Fruit fly (Drosophila melanogaster) whole organism, prepupa: ENCODE data around the gene aub.

ENCODE experiments used
- Blimp-1 ChIP-seq: fragments of 200-800 bp; sonication (Bioruptor generic); optimal IDR thresholded peaks from 3 replicates; lab custom pipeline; 2017; ENCODE audit warnings: missing biosample characterization, missing genetic modification characterization, mild to moderate bottlenecking, moderate library complexity, missing genetic modification reagents
- CG10631 ChIP-seq: fragments of 200-800 bp; sonication (Bioruptor generic); optimal IDR thresholded peaks from 2 replicates; lab custom pipeline; 2016; ENCODE audit warnings: missing biosample characterization, missing genetic modification characterization
- CG10669 ChIP-seq: fragments of 200-800 bp; sonication (Bioruptor generic); optimal IDR thresholded peaks from 3 replicates; lab custom pipeline; 2018; ENCODE audit warnings: missing biosample characterization, mild to moderate bottlenecking, missing genetic modification characterization, moderate library complexity
- CG11294 ChIP-seq: fragments of 200-800 bp; sonication (Bioruptor generic); IDR thresholded peaks from 2 replicates; pipeline ENCODE4 v1.3.6; 2022; ENCODE audit warnings: missing biosample characterization, missing genetic modification characterization
- CG11902 ChIP-seq: fragments of 200-800 bp; sonication (Bioruptor generic); optimal IDR thresholded peaks from 3 replicates; lab custom pipeline; 2016; ENCODE audit warnings: missing biosample characterization, missing genetic modification characterization
- CG15336 ChIP-seq: fragments of 200-800 bp; sonication (Bioruptor generic); IDR thresholded peaks from 2 replicates; pipeline ENCODE4 v1.3.6; 2022; ENCODE audit warnings: missing biosample characterization, missing genetic modification characterization
- CG1621 ChIP-seq: fragments of 200-800 bp; sonication (Bioruptor generic); optimal IDR thresholded peaks from 3 replicates; lab custom pipeline; 2018; ENCODE audit warnings: missing biosample characterization, mild to moderate bottlenecking, missing genetic modification characterization
- CG16779 ChIP-seq: fragments of 200-800 bp; sonication (Bioruptor generic); optimal IDR thresholded peaks from 3 replicates; lab custom pipeline; 2017; ENCODE audit warnings: missing biosample characterization, mild to moderate bottlenecking, missing genetic modification characterization
- CG3032 ChIP-seq: fragments of 200-800 bp; optimal IDR thresholded peaks from 2 replicates; lab custom pipeline; 2019; ENCODE audit warnings: missing biosample characterization, mild to moderate bottlenecking, missing genetic modification characterization, moderate library complexity
- CG31627 ChIP-seq: fragments of 200-800 bp; sonication (Bioruptor generic); optimal IDR thresholded peaks from 3 replicates; lab custom pipeline; 2016; ENCODE audit warnings: missing biosample characterization, missing genetic modification characterization
- CG32006 ChIP-seq: fragments of 200-800 bp; sonication (Bioruptor generic); optimal IDR thresholded peaks from 3 replicates; lab custom pipeline; 2017; ENCODE audit warnings: missing biosample characterization, mild to moderate bottlenecking, missing genetic modification characterization
- CG34406 ChIP-seq: fragments of 200-800 bp; sonication (Bioruptor generic); optimal IDR thresholded peaks from 3 replicates; lab custom pipeline; 2016; ENCODE audit warnings: missing biosample characterization, missing genetic modification characterization
- CG3919 ChIP-seq: fragments of 200-800 bp; sonication (Bioruptor generic); optimal IDR thresholded peaks from 3 replicates; lab custom pipeline; 2016; ENCODE audit warnings: missing biosample characterization, missing genetic modification characterization
- CG6276 ChIP-seq: fragments of 200-800 bp; sonication (Bioruptor generic); optimal IDR thresholded peaks from 2 replicates; lab custom pipeline; 2017; ENCODE audit warnings: missing biosample characterization, mild to moderate bottlenecking, missing genetic modification characterization
- CG6792 ChIP-seq: fragments of 200-800 bp; sonication (Bioruptor generic); optimal IDR thresholded peaks from 3 replicates; lab custom pipeline; 2016; ENCODE audit warnings: missing biosample characterization, missing genetic modification characterization
- CG6808 ChIP-seq: fragments of 200-800 bp; sonication (Bioruptor generic); optimal IDR thresholded peaks from 3 replicates; lab custom pipeline; 2017; ENCODE audit warnings: missing biosample characterization, missing genetic modification characterization, mild to moderate bottlenecking, moderate library complexity, missing genetic modification reagents
- CG6854 ChIP-seq: fragments of 200-800 bp; sonication (Bioruptor generic); optimal IDR thresholded peaks from 2 replicates; lab custom pipeline; 2017; ENCODE audit warnings: missing biosample characterization, mild to moderate bottlenecking, missing genetic modification characterization
- CG7368 ChIP-seq: fragments of 200-800 bp; sonication (Bioruptor generic); optimal IDR thresholded peaks from 3 replicates; lab custom pipeline; 2016; ENCODE audit warnings: missing biosample characterization, missing genetic modification characterization
- CG8119 ChIP-seq: fragments of 200-800 bp; sonication (Bioruptor generic); IDR thresholded peaks from 3 replicates; pipeline ENCODE4 v1.3.6; 2022; ENCODE audit warnings: missing biosample characterization, missing genetic modification characterization
- CG8632 ChIP-seq: fragments of 200-800 bp; sonication (Bioruptor generic); optimal IDR thresholded peaks from 3 replicates; lab custom pipeline; 2016; ENCODE audit warnings: missing biosample characterization, missing genetic modification characterization
- CG9139 ChIP-seq: fragments of 200-800 bp; sonication (Bioruptor generic); optimal IDR thresholded peaks from 3 replicates; lab custom pipeline; 2017; ENCODE audit warnings: missing biosample characterization, mild to moderate bottlenecking, missing genetic modification characterization
- Eip75B ChIP-seq: fragments of 200-800 bp; sonication (Bioruptor generic); optimal IDR thresholded peaks from 3 replicates; lab custom pipeline; 2016; ENCODE audit warnings: missing biosample characterization, missing genetic modification characterization
- Eip78C ChIP-seq: fragments of 200-800 bp; sonication (Bioruptor generic); peaks from one replicate; lab custom pipeline; 2016; ENCODE audit warnings: missing biosample characterization, missing genetic modification characterization
- Eip93F ChIP-seq: fragments of 200-800 bp; sonication (Bioruptor generic); optimal IDR thresholded peaks from 2 replicates; lab custom pipeline; 2016; ENCODE audit warnings: missing biosample characterization, mild to moderate bottlenecking, missing genetic modification characterization
- Ets21C ChIP-seq: fragments of 200-800 bp; sonication (Bioruptor generic); optimal IDR thresholded peaks from 3 replicates; lab custom pipeline; 2016; ENCODE audit warnings: missing biosample characterization, missing genetic modification characterization
- Ets96B ChIP-seq: fragments of 200-800 bp; optimal IDR thresholded peaks from 2 replicates; lab custom pipeline; 2019; ENCODE audit warnings: missing biosample characterization, mild to moderate bottlenecking, missing genetic modification characterization, moderate library complexity
- Gug ChIP-seq: fragments of 200-800 bp; sonication (Bioruptor generic); IDR thresholded peaks from 2 replicates; pipeline ENCODE4 v1.3.6; 2022; ENCODE audit warnings: missing biosample characterization, missing genetic modification characterization
- Hr39 ChIP-seq: fragments of 200-800 bp; sonication (Bioruptor generic); optimal IDR thresholded peaks from 2 replicates; lab custom pipeline; 2016; ENCODE audit warnings: missing biosample characterization, missing genetic modification characterization
- Hr4 ChIP-seq: fragments of 200-800 bp; sonication (Bioruptor generic); optimal IDR thresholded peaks from 3 replicates; lab custom pipeline; 2016; ENCODE audit warnings: missing biosample characterization, missing genetic modification characterization
- Lpt ChIP-seq: fragments of 200-800 bp; sonication (Bioruptor generic); optimal IDR thresholded peaks from 3 replicates; lab custom pipeline; 2016; ENCODE audit warnings: missing biosample characterization, missing genetic modification characterization
- Met ChIP-seq: fragments of 200-800 bp; sonication (Bioruptor generic); optimal IDR thresholded peaks from 3 replicates; lab custom pipeline; 2016; ENCODE audit warnings: missing biosample characterization, missing genetic modification characterization
- OdsH ChIP-seq: fragments of 200-800 bp; sonication (Bioruptor generic); optimal IDR thresholded peaks from 3 replicates; lab custom pipeline; 2016; ENCODE audit warnings: missing biosample characterization, missing genetic modification characterization
- Sox102F ChIP-seq: fragments of 200-800 bp; sonication (Bioruptor generic); optimal IDR thresholded peaks from 2 replicates; lab custom pipeline; 2016; ENCODE audit warnings: missing biosample characterization, mild to moderate bottlenecking, missing genetic modification characterization
- Sox14 ChIP-seq: fragments of 200-800 bp; sonication (Bioruptor generic); optimal IDR thresholded peaks from 3 replicates; lab custom pipeline; 2016; ENCODE audit warnings: missing biosample characterization, missing genetic modification characterization
- Sox15 ChIP-seq: fragments of 200-800 bp; sonication (Bioruptor generic); optimal IDR thresholded peaks from 3 replicates; lab custom pipeline; 2016; ENCODE audit warnings: missing biosample characterization, missing genetic modification characterization
- achi ChIP-seq: fragments of 200-800 bp; sonication (Bioruptor generic); optimal IDR thresholded peaks from 3 replicates; lab custom pipeline; 2016; ENCODE audit warnings: missing biosample characterization, missing genetic modification characterization
- acj6 ChIP-seq: fragments of 200-800 bp; sonication (Bioruptor generic); optimal IDR thresholded peaks from 3 replicates; lab custom pipeline; 2016; ENCODE audit warnings: missing biosample characterization, missing genetic modification characterization
- cyc ChIP-seq: fragments of 200-800 bp; sonication (Bioruptor generic); optimal IDR thresholded peaks from 3 replicates; lab custom pipeline; 2016; ENCODE audit warnings: missing biosample characterization, missing genetic modification characterization
- dac ChIP-seq: fragments of 200-800 bp; sonication (Bioruptor generic); optimal IDR thresholded peaks from 2 replicates; lab custom pipeline; 2017; ENCODE audit warnings: missing biosample characterization, mild to moderate bottlenecking, missing genetic modification characterization
- dsx ChIP-seq: fragments of 200-800 bp; optimal IDR thresholded peaks from 3 replicates; lab custom pipeline; 2019; ENCODE audit warnings: missing biosample characterization, mild to moderate bottlenecking, missing genetic modification characterization, moderate library complexity; ENCODE audit not compliant: poor library complexity, severe bottlenecking
- eg ChIP-seq: fragments of 200-800 bp; sonication (Bioruptor generic); IDR thresholded peaks from 3 replicates; pipeline ENCODE4 v1.3.6; 2022; ENCODE audit warnings: missing biosample characterization, missing genetic modification characterization
- fd59A ChIP-seq: fragments of 200-800 bp; sonication (Bioruptor generic); optimal IDR thresholded peaks from 2 replicates; lab custom pipeline; 2017; ENCODE audit warnings: missing biosample characterization, mild to moderate bottlenecking, missing genetic modification characterization, missing genetic modification reagents
- fd85E ChIP-seq: fragments of 200-800 bp; sonication (Bioruptor generic); optimal IDR thresholded peaks from 3 replicates; lab custom pipeline; 2016; ENCODE audit warnings: missing biosample characterization, missing genetic modification characterization
- lz ChIP-seq: fragments of 200-800 bp; sonication (Bioruptor generic); optimal IDR thresholded peaks from 3 replicates; lab custom pipeline; 2016; ENCODE audit warnings: missing biosample characterization, missing genetic modification characterization
- net ChIP-seq: fragments of 200-800 bp; sonication (Bioruptor generic); optimal IDR thresholded peaks from 3 replicates; lab custom pipeline; 2016; ENCODE audit warnings: missing biosample characterization, missing genetic modification characterization
- pdm3 ChIP-seq: fragments of 200-800 bp; sonication (Bioruptor generic); optimal IDR thresholded peaks from 3 replicates; lab custom pipeline; 2016; ENCODE audit warnings: missing biosample characterization, missing genetic modification characterization
- salr ChIP-seq, 2 experiments: fragments of 200-800 bp; sonication (Bioruptor generic); optimal IDR thresholded peaks; 3 replicates each; lab custom pipeline; 2016 to 2018; ENCODE audit warnings: missing biosample characterization in 2 of 2, missing genetic modification characterization in 2 of 2, mild to moderate bottlenecking in 1 of 2
- spab ChIP-seq: fragments of 200-800 bp; sonication (Bioruptor generic); optimal IDR thresholded peaks from 2 replicates; lab custom pipeline; 2017; ENCODE audit warnings: missing biosample characterization, mild to moderate bottlenecking, missing genetic modification characterization, missing genetic modification reagents
- ss ChIP-seq, 2 experiments: fragments of 200-800 bp; sonication (Bioruptor generic); optimal IDR thresholded peaks; 2 replicates in 1 of 2; 3 replicates in 1 of 2; lab custom pipeline; 2017 to 2018; ENCODE audit warnings: mild to moderate bottlenecking in 2 of 2, missing biosample characterization in 2 of 2, missing genetic modification characterization in 2 of 2, moderate library complexity in 1 of 2
- topi ChIP-seq: fragments of 200-800 bp; sonication (Bioruptor generic); optimal IDR thresholded peaks from 3 replicates; lab custom pipeline; 2016; ENCODE audit warnings: missing biosample characterization, missing genetic modification characterization

aub gene

DNA sequence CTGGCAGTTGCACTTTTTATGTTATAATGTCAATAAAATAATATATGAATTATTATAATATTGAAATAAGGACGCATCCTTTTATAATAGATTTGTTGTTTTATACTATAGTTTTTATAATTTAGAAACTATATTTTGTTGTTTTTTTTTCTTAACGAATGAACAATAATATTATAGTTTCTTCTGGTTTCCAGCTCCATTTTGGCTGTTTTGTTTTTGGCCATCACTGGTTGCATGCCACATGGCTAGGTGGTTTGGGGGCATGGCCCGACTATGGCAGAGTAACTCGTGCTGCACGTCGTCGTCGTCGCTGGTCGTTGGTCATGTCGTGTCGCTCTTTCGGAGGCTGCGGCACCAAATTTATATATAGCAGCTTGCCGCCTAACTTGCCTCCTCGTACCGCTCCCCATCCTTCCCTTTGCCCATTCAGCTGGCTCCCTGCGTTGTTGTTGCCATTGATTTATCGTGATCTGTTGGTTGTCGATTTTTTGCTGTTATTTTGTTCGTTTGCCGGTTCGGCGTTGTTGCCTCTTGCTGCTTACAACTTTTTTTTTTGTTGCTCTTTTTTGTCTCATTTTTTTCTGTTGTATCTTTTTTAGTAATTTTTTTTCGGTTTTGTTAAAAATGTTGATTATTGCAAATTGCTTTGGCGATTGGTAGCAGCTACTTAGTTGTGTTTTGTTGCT is 31.2 kb upstream of the aub start:
- no peak for TF ChIP-seq Sox14 (GFP tag; lab: Kevin White, UChicago)
- peak in 1 of 2 experiments; percentile 41 for TF ChIP-seq salr (GFP tag; optimal IDR thresholded peaks at IDR 0.05; lab: Kevin White, UChicago)
- TF ChIP-seq CG11294 (GFP tag; lab: Robert Waterston, UW): no peak; the same call in 1 of the 2 replicates
- no peak for TF ChIP-seq CG1621 (tag; lab: Kevin White, UChicago)
- no peak for TF ChIP-seq Sox102F (GFP tag; lab: Kevin White, UChicago)
- peak; percentile 51 for TF ChIP-seq dsx (GFP tag; lab: Kevin White, UChicago)
- TF ChIP-seq CG9139 (GFP tag; lab: Kevin White, UChicago): peak; percentile 24
- TF ChIP-seq Gug (GFP tag; lab: Robert Waterston, UW): peak; percentile 39; the same call in 1 of the 2 replicates
- no peak for TF ChIP-seq CG3919 (GFP tag; lab: Kevin White, UChicago)
- no peak for TF ChIP-seq pdm3
- no peak for TF ChIP-seq CG34406
- TF ChIP-seq CG10631 (GFP tag; lab: Kevin White, UChicago): peak; percentile 43
- TF ChIP-seq CG16779 (tag; lab: Kevin White, UChicago): peak; percentile 35
- no peak for TF ChIP-seq Sox15 (GFP tag; lab: Kevin White, UChicago)
- peak; percentile 30 for TF ChIP-seq Lpt
- no peak for TF ChIP-seq fd59A (GFP tag; lab: Kevin White, UChicago)
- TF ChIP-seq CG15336 (GFP tag; lab: Robert Waterston, UW): peak; percentile 73
- peak; percentile 32 for TF ChIP-seq OdsH (GFP tag; lab: Kevin White, UChicago)
- TF ChIP-seq achi: peak; percentile 13
- no peak for TF ChIP-seq Ets96B
- peak; percentile 70 for TF ChIP-seq CG8119
- TF ChIP-seq CG32006 (GFP tag; lab: Kevin White, UChicago): peak; percentile 60
- no peak for TF ChIP-seq lz (GFP tag; lab: Kevin White, UChicago)
- peak; percentile 87 for TF ChIP-seq CG6276 (GFP tag; lab: Kevin White, UChicago)
- TF ChIP-seq CG31627: no peak
- TF ChIP-seq CG10669 (GFP tag; lab: Kevin White, UChicago): no peak
- TF ChIP-seq Eip78C: peak; percentile 69
- TF ChIP-seq Ets21C (GFP tag; lab: Kevin White, UChicago): no peak
- peak; percentile 7 for TF ChIP-seq Hr4
- no peak for TF ChIP-seq spab (GFP tag; lab: Kevin White, UChicago)
- peak; percentile 38 for TF ChIP-seq CG6808 (GFP tag; lab: Kevin White, UChicago)
- TF ChIP-seq eg (GFP tag; lab: Robert Waterston, UW): peak; percentile 79
- no peak for TF ChIP-seq CG11902 (GFP tag; lab: Kevin White, UChicago)
- TF ChIP-seq CG6792 (GFP tag; lab: Kevin White, UChicago): no peak
- TF ChIP-seq CG3032 (tag; lab: Kevin White, UChicago): no peak
- no peak for TF ChIP-seq Blimp-1 (GFP tag; lab: Kevin White, UChicago)
- TF ChIP-seq Eip75B: no peak
- TF ChIP-seq CG7368 (GFP tag; lab: Kevin White, UChicago): no peak
- no peak for TF ChIP-seq Eip93F (GFP tag; lab: Kevin White, UChicago)
- peak; percentile 5 for TF ChIP-seq dac (GFP tag; lab: Kevin White, UChicago)
- no peak for TF ChIP-seq acj6 (GFP tag; lab: Kevin White, UChicago)
- TF ChIP-seq cyc (GFP tag; lab: Kevin White, UChicago): no peak
- no peak for TF ChIP-seq CG6854 (GFP tag; lab: Kevin White, UChicago)
- peak; percentile 32 to 75 for TF ChIP-seq ss (GFP tag; optimal IDR thresholded peaks at IDR 0.05; lab: Kevin White, UChicago)
- TF ChIP-seq net (GFP tag; lab: Kevin White, UChicago): no peak
- TF ChIP-seq fd85E (GFP tag; lab: Kevin White, UChicago): no peak
- TF ChIP-seq CG8632: no peak
- no peak for TF ChIP-seq Met
- no peak for TF ChIP-seq Hr39 (GFP tag; lab: Kevin White, UChicago)
- TF ChIP-seq topi (GFP tag; lab: Kevin White, UChicago): no peak
- TF ChIP-seq, all 60 proteins: peak for 19
